Worm (Caenorhabditis elegans) whole organism, midembryonic: ENCODE data around the gene M60.6.

ENCODE experiments used
- T22C8.4 ChIP-seq: fragments of 200-800 bp; sonication (Bioruptor generic); IDR thresholded peaks from 2 replicates; pipeline ENCODE4 v1.3.6; 2022; ENCODE audit warnings: missing genetic modification characterization, missing compliant biosample characterization
- flt-1 ChIP-seq: fragments of 200-800 bp; sonication (Bioruptor generic); IDR thresholded peaks from 2 replicates; pipeline ENCODE4 v1.3.6; 2022; ENCODE audit warnings: missing genetic modification characterization, missing compliant biosample characterization
- klf-2 ChIP-seq: fragments of 200-800 bp; sonication (Bioruptor generic); conservative IDR thresholded peaks from 2 replicates; pipeline ENCODE4 v1.3.6; 2022; ENCODE audit warnings: missing genetic modification reagents, missing genetic modification characterization, missing compliant biosample characterization
- med-1 ChIP-seq: sonication (generic microtip); optimal IDR thresholded peaks from 2 replicates; lab custom pipeline; 2017; ENCODE audit warnings: missing genetic modification characterization, mild to moderate bottlenecking, missing compliant biosample characterization, antibody characterized with exemption, missing genetic modification reagents; ENCODE audit not compliant: insufficient read depth
- ref-1 ChIP-seq: fragments of 200-800 bp; sonication (Bioruptor generic); conservative IDR thresholded peaks from 2 replicates; pipeline ENCODE4 v1.3.6; 2022; ENCODE audit warnings: missing genetic modification reagents, missing genetic modification characterization, missing compliant biosample characterization
- tab-1 ChIP-seq: fragments of 200-800 bp; sonication (Bioruptor generic); IDR thresholded peaks from 2 replicates; pipeline ENCODE4 v1.3.6; 2022; ENCODE audit warnings: missing genetic modification characterization, missing compliant biosample characterization
- ztf-23 ChIP-seq: fragments of 200-800 bp; sonication (Bioruptor generic); IDR thresholded peaks from 2 replicates; pipeline ENCODE4 v1.3.6; 2022; ENCODE audit warnings: missing genetic modification reagents, missing genetic modification characterization, missing compliant biosample characterization
- ztf-29 ChIP-seq: fragments of 200-800 bp; sonication (Bioruptor generic); IDR thresholded peaks from 2 replicates; pipeline ENCODE4 v1.3.6; 2022; ENCODE audit warnings: missing genetic modification reagents, missing genetic modification characterization, missing compliant biosample characterization

- TF ChIP-seq ztf-29 (GFP tag; lab: Robert Waterston, UW) (no peak), klf-2 (GFP tag; lab: Robert Waterston, UW) (no peak), flt-1 (GFP tag; lab: Robert Waterston, UW) (no peak), ref-1 (no peak), tab-1 (no peak), T22C8.4 (GFP tag; lab: Robert Waterston, UW) (no peak), med-1 (no peak), ztf-23 (no peak)
Measured at ce11 chrX:8285169-8285796, 33.0 kb upstream of the M60.6 start, which contains the start of the genes fis-2 and F13B9.2.
